Worm (Caenorhabditis elegans): ENCODE results near the gene F40G9.9.

Gene F40G9.9

DNA sequence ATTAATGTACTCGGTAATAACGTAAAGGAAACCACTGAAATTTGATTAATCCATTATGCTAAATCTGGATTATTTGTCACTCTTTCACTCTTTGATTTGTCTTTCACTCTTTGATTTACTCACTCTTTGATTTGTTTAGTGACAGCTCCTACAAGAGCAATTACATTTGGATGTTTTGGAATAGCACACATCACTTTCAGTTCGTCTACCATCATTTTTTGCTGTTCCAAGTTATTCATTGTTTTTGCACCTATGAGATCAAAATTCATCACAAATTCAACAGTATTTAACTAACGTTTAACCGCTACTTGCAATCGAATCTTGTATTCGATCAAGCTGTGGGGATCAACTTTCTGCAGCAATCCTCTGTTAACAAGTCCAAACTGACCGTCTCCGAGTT, 22.4 kb downstream of the F40G9.9 start:
- no peak for TF ChIP-seq ztf-11 (tag; optimal IDR thresholded peaks at IDR 0.05)
- no peak for TF ChIP-seq pag-3 (tag; optimal IDR thresholded peaks at IDR 0.05; ENCODE audit: borderline replicate concordance, insufficient read depth)
- TF ChIP-seq efl-1 (optimal IDR thresholded peaks at IDR 0.05) = no peak
- peak in 1 of 2 experiments; percentile 69 for TF ChIP-seq efl-1 (GFP tag; optimal IDR thresholded peaks at IDR 0.05 in 1 of 2)

DNA sequence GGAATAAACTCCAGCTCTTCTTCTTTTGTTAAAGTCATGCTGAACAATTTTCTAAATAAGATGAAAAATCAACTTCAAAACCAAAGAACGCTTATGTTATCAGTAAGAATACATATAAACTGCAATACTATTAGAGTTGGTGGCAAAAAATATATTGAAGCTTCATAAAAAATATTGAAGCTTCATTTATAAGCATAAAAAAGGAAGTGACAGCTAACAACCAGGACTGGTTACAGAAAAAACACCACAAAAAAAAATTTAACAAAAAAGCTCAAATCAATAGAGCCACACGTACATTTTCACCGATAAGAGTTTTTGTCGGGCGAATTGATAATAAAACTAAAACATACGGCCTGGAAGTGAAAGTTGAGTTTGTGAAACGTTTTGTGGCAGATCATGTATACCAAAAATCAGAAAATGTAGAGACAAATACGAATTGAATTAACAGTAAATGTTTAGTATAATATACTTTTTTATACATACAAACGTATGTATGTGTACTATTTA, 23.9 kb downstream of the F40G9.9 start, which contains the start of gene sqst-5:
Gene sqst-5 (minus strand): TSS at position 51 of the 507 bp plus-strand sequence.
- TF ChIP-seq alr-1 (tag; optimal IDR thresholded peaks at IDR 0.05; ENCODE audit: borderline replicate concordance) = no peak
- peak; percentile 36 for TF ChIP-seq elt-2 (tag; optimal IDR thresholded peaks at IDR 0.05)

DNA sequence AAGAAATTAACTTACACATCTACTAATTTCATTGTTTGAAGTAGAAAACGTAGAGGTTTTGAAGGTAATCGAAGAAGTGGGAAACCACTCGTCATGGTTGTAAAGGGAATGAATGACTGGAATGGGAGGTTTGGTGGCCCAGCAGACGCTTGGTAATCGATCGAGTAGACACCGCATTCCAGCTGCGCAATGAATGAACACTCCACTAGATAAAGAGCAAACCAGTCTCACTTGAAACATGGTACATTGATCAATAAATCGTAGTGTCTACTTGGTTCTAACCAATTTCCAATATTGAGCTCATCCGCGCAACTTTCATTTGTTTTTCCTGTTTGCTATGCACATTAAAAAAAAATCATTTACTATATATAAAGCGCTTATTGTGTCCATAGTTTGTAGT, 25.1 kb downstream of the F40G9.9 start, which contains the start of gene fbxb-84:
Gene fbxb-84 (minus strand): TSS at position 101 of the 400 bp plus-strand sequence.
- TF ChIP-seq snu-23 (GFP tag; optimal IDR thresholded peaks at IDR 0.05) = no peak
- TF ChIP-seq tbx-2 (tag; optimal IDR thresholded peaks at IDR 0.05) = no peak
- no peak for TF ChIP-seq F16B12.6 (tag; optimal IDR thresholded peaks at IDR 0.05)
- no peak for TF ChIP-seq egl-27 (tag; optimal IDR thresholded peaks at IDR 0.05)
- TF ChIP-seq ceh-82 (tag; optimal IDR thresholded peaks at IDR 0.05) = no peak
- no peak for TF ChIP-seq lin-14 (GFP tag; optimal IDR thresholded peaks at IDR 0.05)

DNA sequence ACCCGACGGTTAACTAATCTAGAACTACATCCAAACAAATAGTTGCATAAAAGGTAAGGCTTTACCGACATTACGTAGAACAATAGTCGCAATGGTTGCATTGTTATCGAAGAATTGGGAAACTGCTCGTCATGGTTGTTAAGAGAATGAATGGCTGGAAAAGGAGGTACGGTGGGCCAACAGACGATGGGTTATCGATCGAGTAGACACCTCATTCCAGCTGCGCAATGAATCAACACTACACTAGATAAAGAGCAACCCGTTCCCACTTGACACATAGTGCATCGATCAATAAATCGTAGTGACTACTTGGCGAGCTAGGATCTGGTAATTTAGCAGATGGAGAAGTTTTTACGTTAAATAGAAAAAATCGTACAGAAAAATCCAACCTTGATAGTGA, 26.4 kb downstream of the F40G9.9 start, which contains the start of the genes T17A3.12 and fbxb-83:
Gene T17A3.12 (minus strand): TSS at position 101 of the 400 bp plus-strand sequence.
Gene fbxb-83 (minus strand): TSS at position 134 of the 400 bp plus-strand sequence.
- TF ChIP-seq hpl-2 (GFP tag; optimal IDR thresholded peaks at IDR 0.05) (no peak), ets-5 (GFP tag; IDR thresholded peaks at IDR 0.05) (no peak), F16B12.6 (tag; optimal IDR thresholded peaks at IDR 0.05) (no peak), nhr-20 (tag; optimal IDR thresholded peaks at IDR 0.05) (no peak), C34B4.2 (tag; optimal IDR thresholded peaks at IDR 0.05) (no peak), C16A3.4 (tag; optimal IDR thresholded peaks at IDR 0.05) (no peak), nhr-12 (tag; optimal IDR thresholded peaks at IDR 0.05) (no peak), Y116A8C.19 (tag; optimal IDR thresholded peaks at IDR 0.05; ENCODE audit: borderline replicate concordance) (no peak), lin-14 (GFP tag; optimal IDR thresholded peaks at IDR 0.05) (no peak), ama-1 (optimal IDR thresholded peaks at IDR 0.05) (no peak), unc-98 (GFP tag; IDR thresholded peaks at IDR 0.05) (no peak), ceh-8 (GFP tag; optimal IDR thresholded peaks at IDR 0.05) (no peak), C04F5.9 (tag; optimal IDR thresholded peaks at IDR 0.05) (no peak), tbx-2 (tag; optimal IDR thresholded peaks at IDR 0.05) (no peak), ceh-82 (tag; optimal IDR thresholded peaks at IDR 0.05) (no peak), sptf-1 (tag; optimal IDR thresholded peaks at IDR 0.05) (no peak), rnt-1 (tag; optimal IDR thresholded peaks at IDR 0.05) (no peak), irx-1 (tag; optimal IDR thresholded peaks at IDR 0.05) (no peak)

DNA sequence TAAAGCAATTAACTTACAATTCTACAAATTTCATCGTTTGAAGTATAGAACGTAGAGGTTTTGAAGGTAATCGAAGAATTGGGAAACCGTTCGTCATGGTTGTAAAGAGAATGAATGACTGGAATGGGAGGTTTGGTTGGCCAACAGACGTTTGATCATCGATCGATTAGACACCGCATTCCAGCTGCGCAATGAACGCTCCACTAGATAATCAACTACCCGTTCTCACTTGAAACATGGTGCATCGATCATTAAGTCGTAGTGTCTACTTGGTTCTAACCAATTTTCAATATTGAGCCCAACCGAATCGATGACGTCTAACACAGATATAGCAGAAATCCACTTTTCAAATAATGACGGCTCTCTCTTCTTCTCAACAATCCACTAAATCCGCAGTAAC, 28.4 kb downstream of the F40G9.9 start, which contains the start of gene fbxb-82:
Gene fbxb-82 (minus strand): TSS at position 101 of the 400 bp plus-strand sequence.
- TF ChIP-seq efl-1 (optimal IDR thresholded peaks at IDR 0.05) (no peak), efl-1 (GFP tag; optimal IDR thresholded peaks at IDR 0.05 in 1 of 2) (peak in 1 of 2 experiments; percentile 1), rnt-1 (tag; optimal IDR thresholded peaks at IDR 0.05) (no peak)

DNA sequence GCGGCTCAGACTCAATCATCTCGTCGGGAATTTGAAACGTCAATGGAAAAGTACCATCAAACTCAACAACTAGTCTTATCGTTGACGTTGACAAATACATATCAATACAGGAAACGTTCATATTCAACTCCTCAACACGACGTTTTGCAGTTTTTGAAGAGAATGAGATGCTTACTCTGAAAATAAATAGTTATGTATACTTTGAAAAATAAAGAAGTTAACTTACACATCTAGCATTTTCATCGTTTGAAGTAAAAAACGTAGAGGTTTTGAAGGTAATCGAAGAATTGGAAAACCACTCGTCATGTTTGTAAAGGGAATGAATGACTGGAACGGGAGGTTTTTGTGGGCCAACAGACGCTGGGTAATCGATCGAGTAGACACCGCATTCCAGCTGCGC, 30.6 kb downstream of the F40G9.9 start, which contains the start of gene fbxb-81:
Gene fbxb-81 (minus strand): TSS at position 314 of the 400 bp plus-strand sequence.
- TF ChIP-seq fos-1 (tag; optimal IDR thresholded peaks at IDR 0.05) = no peak
- TF ChIP-seq sptf-1 (tag; optimal IDR thresholded peaks at IDR 0.05) = no peak
- no peak for TF ChIP-seq lin-39 (tag; optimal IDR thresholded peaks at IDR 0.05)
- no peak for TF ChIP-seq ceh-88 (GFP tag; IDR thresholded peaks at IDR 0.05)
- TF ChIP-seq C04F5.9 (tag; optimal IDR thresholded peaks at IDR 0.05) = no peak
- TF ChIP-seq swsn-7 (tag; optimal IDR thresholded peaks at IDR 0.05) = no peak
- no peak for TF ChIP-seq nhr-20 (tag; optimal IDR thresholded peaks at IDR 0.05)
- TF ChIP-seq ztf-4 (tag; optimal IDR thresholded peaks at IDR 0.05) = no peak
